Fruit fly (Drosophila melanogaster) S2 (cell line): ENCODE data around the gene CG31050.

Source experiments
- CG8478 ChIP-seq: fragments of >200 bp; optimal IDR thresholded peaks from 2 replicates; lab custom pipeline; 2018
- CTCF ChIP-seq, 2 experiments: fragments of >200 bp; optimal IDR thresholded peaks; 2 replicates each; lab custom pipeline; 2018

- TF ChIP-seq CTCF (optimal IDR thresholded peaks at IDR 0.05; lab: Kevin White, UChicago) = no peak
- TF ChIP-seq CG8478 = no peak
Observed at dm6 chr3R:28679583-28679982, 29.3 kb upstream of the CG31050 start.
